Fruit fly (Drosophila melanogaster) whole organism, adult: Measurements from ENCODE around the gene CG15347.

Source experiments
- CG11617 ChIP-seq: fragments of 200-800 bp; sonication (Bioruptor generic); optimal IDR thresholded peaks from 2 replicates; lab custom pipeline; 2017; ENCODE audit warnings: mild to moderate bottlenecking, missing biosample characterization, missing genetic modification reagents, missing genetic modification characterization
- CG1620 ChIP-seq: fragments of 200-800 bp; sonication (Bioruptor generic); optimal IDR thresholded peaks from 2 replicates; lab custom pipeline; 2016; ENCODE audit warnings: missing biosample characterization, missing genetic modification characterization
- CG5204 ChIP-seq: fragments of 200-800 bp; sonication (Bioruptor generic); optimal IDR thresholded peaks from 2 replicates; lab custom pipeline; 2016; ENCODE audit warnings: missing biosample characterization, missing genetic modification characterization
- cnc ChIP-seq, 2 experiments: fragments of >200 bp; optimal IDR thresholded peaks; 2 replicates each; lab custom pipeline; 2017
- kay ChIP-seq: fragments of 200-800 bp; sonication (Bioruptor generic); peaks from one replicate; lab custom pipeline; 2016; ENCODE audit warnings: missing biosample characterization, missing genetic modification characterization, borderline replicate concordance
- ovo ChIP-seq: fragments of 200-800 bp; sonication (Bioruptor generic); optimal IDR thresholded peaks from 2 replicates; lab custom pipeline; 2016; ENCODE audit warnings: missing biosample characterization, missing genetic modification characterization
- pad ChIP-seq: fragments of 200-800 bp; sonication (Bioruptor generic); optimal IDR thresholded peaks from 3 replicates; lab custom pipeline; 2017; ENCODE audit warnings: missing biosample characterization, missing genetic modification characterization, mild to moderate bottlenecking, moderate library complexity, missing genetic modification reagents

DNA sequence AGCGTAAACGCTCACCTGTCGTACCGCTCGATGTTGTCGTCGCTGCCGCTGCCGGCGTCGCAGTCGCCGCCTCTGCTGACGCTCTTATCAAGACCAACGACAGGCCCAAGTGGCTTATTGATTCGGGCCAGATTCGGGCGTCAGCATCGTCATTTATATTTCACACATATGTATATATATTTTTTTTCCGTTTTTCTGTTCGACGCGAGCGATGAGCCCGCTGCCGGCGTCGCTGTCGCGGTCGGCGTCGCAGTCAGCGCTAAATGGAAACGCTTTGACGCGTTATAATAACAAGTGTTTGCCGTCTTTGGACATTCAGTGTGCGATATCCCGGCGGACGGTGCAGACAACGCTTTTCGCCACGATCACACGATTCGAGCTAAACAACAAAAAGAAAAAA lies 41.4 kb upstream of the CG15347 start:
- TF ChIP-seq kay (GFP tag; lab: Kevin White, UChicago) = no peak
- no peak for TF ChIP-seq pad (GFP tag; lab: Kevin White, UChicago)
- TF ChIP-seq ovo (GFP tag; lab: Kevin White, UChicago) = no peak
- no peak for TF ChIP-seq CG11617 (GFP tag; lab: Kevin White, UChicago)
- no peak for TF ChIP-seq CG5204 (GFP tag; lab: Kevin White, UChicago)
- TF ChIP-seq cnc (optimal IDR thresholded peaks at IDR 0.05; lab: Kevin White, UChicago) = no peak
- no peak for TF ChIP-seq CG1620 (GFP tag; lab: Kevin White, UChicago)
